Fruit fly (Drosophila melanogaster) whole organism, embryonic: ENCODE data around the gene Ada1-2.

Experiments used
- CG10462 ChIP-seq: fragments of 200-800 bp; sonication (Bioruptor generic); optimal IDR thresholded peaks from 2 replicates; lab custom pipeline; 2016; ENCODE audit warnings: missing biosample characterization, missing genetic modification characterization
- CG1233 ChIP-seq: fragments of 200-800 bp; sonication (Bioruptor generic); optimal IDR thresholded peaks from 4 replicates; lab custom pipeline; 2018; ENCODE audit warnings: missing biosample characterization, mild to moderate bottlenecking, missing genetic modification characterization
- CG12391 ChIP-seq: fragments of 200-800 bp; sonication (Bioruptor generic); optimal IDR thresholded peaks from 3 replicates; lab custom pipeline; 2018; ENCODE audit warnings: missing biosample characterization, mild to moderate bottlenecking, missing genetic modification characterization, moderate library complexity
- CG13775 ChIP-seq: fragments of 200-800 bp; sonication (Bioruptor generic); optimal IDR thresholded peaks from 3 replicates; lab custom pipeline; 2017; ENCODE audit warnings: missing biosample characterization, mild to moderate bottlenecking, missing genetic modification characterization
- CG14014 ChIP-seq: fragments of 200-800 bp; sonication (Bioruptor generic); IDR thresholded peaks from 2 replicates; pipeline ENCODE4 v1.3.6; 2022; ENCODE audit warnings: missing biosample characterization, missing genetic modification characterization
- CG14965 ChIP-seq: fragments of 200-800 bp; sonication (Bioruptor generic); optimal IDR thresholded peaks from 2 replicates; lab custom pipeline; 2016; ENCODE audit warnings: missing biosample characterization, missing genetic modification characterization, borderline replicate concordance
- CG15011 ChIP-seq: fragments of 200-800 bp; sonication (Bioruptor generic); optimal IDR thresholded peaks from 3 replicates; lab custom pipeline; 2018; ENCODE audit warnings: missing biosample characterization, mild to moderate bottlenecking, missing genetic modification characterization
- CG16863 ChIP-seq: fragments of 200-800 bp; sonication (Bioruptor generic); optimal IDR thresholded peaks from 3 replicates; lab custom pipeline; 2016; ENCODE audit warnings: missing biosample characterization, missing genetic modification characterization
- CG17328 ChIP-seq: fragments of 200-800 bp; sonication (Bioruptor generic); IDR thresholded peaks from 2 replicates; pipeline ENCODE4 v1.3.6; 2022; ENCODE audit warnings: missing biosample characterization, missing genetic modification characterization
- CG17385 ChIP-seq: fragments of 200-800 bp; sonication (Bioruptor generic); optimal IDR thresholded peaks from 3 replicates; lab custom pipeline; 2018; ENCODE audit warnings: missing biosample characterization, mild to moderate bottlenecking, missing genetic modification characterization
- CG17612 ChIP-seq: fragments of 200-800 bp; sonication (Bioruptor generic); IDR thresholded peaks from 2 replicates; pipeline ENCODE4 v1.3.6; 2022; ENCODE audit warnings: missing biosample characterization, missing genetic modification characterization
- CG17802 ChIP-seq: fragments of 200-800 bp; sonication (Bioruptor generic); optimal IDR thresholded peaks from 2 replicates; lab custom pipeline; 2018; ENCODE audit warnings: missing biosample characterization, mild to moderate bottlenecking, missing genetic modification characterization, moderate library complexity
- CG4730 ChIP-seq: fragments of 200-800 bp; sonication (Bioruptor generic); IDR thresholded peaks from 2 replicates; pipeline ENCODE4 v1.3.6; 2022; ENCODE audit warnings: missing biosample characterization, missing genetic modification characterization
- CG5245 ChIP-seq: fragments of 200-800 bp; sonication (Bioruptor generic); optimal IDR thresholded peaks from 3 replicates; lab custom pipeline; 2016; ENCODE audit warnings: missing biosample characterization, missing genetic modification characterization
- CG6683 ChIP-seq: fragments of 200-800 bp; sonication (Bioruptor generic); optimal IDR thresholded peaks from 2 replicates; lab custom pipeline; 2017; ENCODE audit warnings: missing biosample characterization, mild to moderate bottlenecking, missing genetic modification characterization, missing genetic modification reagents
- CG7357 ChIP-seq: fragments of 200-800 bp; sonication (Bioruptor generic); IDR thresholded peaks from 3 replicates; pipeline ENCODE4 v1.3.6; 2022; ENCODE audit warnings: missing biosample characterization, missing genetic modification characterization
- Deaf1 ChIP-seq: fragments of 200-800 bp; optimal IDR thresholded peaks from 3 replicates; lab custom pipeline; 2019; ENCODE audit warnings: missing biosample characterization, mild to moderate bottlenecking, missing genetic modification characterization, moderate library complexity
- Dp ChIP-seq: fragments of 200-800 bp; sonication (Bioruptor generic); optimal IDR thresholded peaks from 2 replicates; lab custom pipeline; 2018; ENCODE audit warnings: missing biosample characterization, mild to moderate bottlenecking, missing genetic modification characterization, moderate library complexity
- E2f1 ChIP-seq: fragments of 200-800 bp; sonication (Bioruptor generic); IDR thresholded peaks from 2 replicates; pipeline ENCODE4 v1.3.6; 2022; ENCODE audit warnings: missing biosample characterization, missing genetic modification characterization
- Elba2 ChIP-seq: fragments of 200-800 bp; sonication (Bioruptor generic); optimal IDR thresholded peaks from 3 replicates; lab custom pipeline; 2016; ENCODE audit warnings: missing biosample characterization, missing genetic modification characterization
- HLHmδ ChIP-seq: fragments of 200-800 bp; sonication (Bioruptor generic); optimal IDR thresholded peaks from 2 replicates; lab custom pipeline; 2018; ENCODE audit warnings: missing biosample characterization, mild to moderate bottlenecking, missing genetic modification characterization, moderate library complexity
- HmgD ChIP-seq: fragments of 200-800 bp; sonication (Bioruptor generic); optimal IDR thresholded peaks from 3 replicates; lab custom pipeline; 2016; ENCODE audit warnings: missing biosample characterization, missing genetic modification characterization
- Lim3 ChIP-seq: fragments of 200-800 bp; sonication (Bioruptor generic); IDR thresholded peaks from 2 replicates; pipeline ENCODE4 v1.3.6; 2022; ENCODE audit warnings: missing biosample characterization, missing genetic modification characterization
- Meics ChIP-seq: fragments of 200-800 bp; sonication (Bioruptor generic); optimal IDR thresholded peaks from 2 replicates; lab custom pipeline; 2017; ENCODE audit warnings: missing biosample characterization, mild to moderate bottlenecking, missing genetic modification characterization
- NC2β ChIP-seq: fragments of 200-800 bp; sonication (Bioruptor generic); optimal IDR thresholded peaks from 2 replicates; lab custom pipeline; 2016; ENCODE audit warnings: missing biosample characterization, missing genetic modification characterization
- Nf-YA ChIP-seq: fragments of 200-800 bp; sonication (Bioruptor generic); IDR thresholded peaks from 2 replicates; pipeline ENCODE4 v1.3.6; 2022; ENCODE audit warnings: missing biosample characterization, missing genetic modification characterization
- NfI ChIP-seq: fragments of 200-800 bp; sonication (Bioruptor generic); optimal IDR thresholded peaks from 3 replicates; lab custom pipeline; 2018; ENCODE audit warnings: missing biosample characterization, mild to moderate bottlenecking, missing genetic modification characterization, moderate library complexity
- Rfx ChIP-seq: fragments of 200-800 bp; sonication (Bioruptor generic); IDR thresholded peaks from 2 replicates; pipeline ENCODE4 v1.3.6; 2022; ENCODE audit warnings: missing biosample characterization, missing genetic modification characterization
- Trl ChIP-seq, 3 experiments: fragments of >200 bp in 2 of 3; fragments of 200-800 bp in 1 of 3; sonication (Bioruptor generic) in 1 of 3; optimal IDR thresholded peaks; 2 replicates in 1 of 3; 3 replicates in 2 of 3; lab custom pipeline; 2016 to 2017; ENCODE audit warnings: missing biosample characterization in 1 of 3, missing genetic modification characterization in 1 of 3
- abd-A ChIP-seq: fragments of 200-800 bp; sonication (Bioruptor generic); optimal IDR thresholded peaks from 3 replicates; lab custom pipeline; 2019; ENCODE audit warnings: missing biosample characterization, mild to moderate bottlenecking, missing genetic modification characterization, moderate library complexity
- ash1 ChIP-seq: fragments of 200-800 bp; sonication (Bioruptor generic); optimal IDR thresholded peaks from 2 replicates; lab custom pipeline; 2018; ENCODE audit warnings: missing biosample characterization, mild to moderate bottlenecking, missing genetic modification characterization
- az2 ChIP-seq: fragments of 200-800 bp; sonication (Bioruptor generic); optimal IDR thresholded peaks from 3 replicates; lab custom pipeline; 2016; ENCODE audit warnings: missing biosample characterization, missing genetic modification characterization
- bcd ChIP-seq: fragments of 200-800 bp; sonication (Bioruptor generic); optimal IDR thresholded peaks from 2 replicates; lab custom pipeline; 2017; ENCODE audit warnings: missing biosample characterization, mild to moderate bottlenecking, missing genetic modification characterization
- caup ChIP-seq: fragments of 200-800 bp; sonication (Bioruptor generic); optimal IDR thresholded peaks from 3 replicates; lab custom pipeline; 2017; ENCODE audit warnings: missing biosample characterization, mild to moderate bottlenecking, missing genetic modification characterization, moderate library complexity; ENCODE audit not compliant: severe bottlenecking
- ci ChIP-seq: fragments of 200-800 bp; sonication (Bioruptor generic); IDR thresholded peaks from 3 replicates; pipeline ENCODE4 v1.3.6; 2022; ENCODE audit warnings: missing biosample characterization, missing genetic modification characterization
- danr ChIP-seq: fragments of 200-800 bp; sonication (Bioruptor generic); IDR thresholded peaks from 2 replicates; pipeline ENCODE4 v1.3.6; 2022; ENCODE audit warnings: missing biosample characterization, missing genetic modification characterization
- dimm ChIP-seq: fragments of 200-800 bp; sonication (Bioruptor generic); IDR thresholded peaks from 2 replicates; pipeline ENCODE4 v1.3.6; 2022; ENCODE audit warnings: missing biosample characterization, missing genetic modification characterization
- dmrt11E ChIP-seq: fragments of 200-800 bp; sonication (Bioruptor generic); optimal IDR thresholded peaks from 3 replicates; lab custom pipeline; 2018; ENCODE audit warnings: missing biosample characterization, mild to moderate bottlenecking, missing genetic modification characterization, moderate library complexity
- eve ChIP-seq, 2 experiments: fragments of >200 bp; optimal IDR thresholded peaks; 2 replicates each; lab custom pipeline; 2017; ENCODE audit warnings: missing biosample characterization in 2 of 2, missing genetic modification characterization in 2 of 2
- fd102C ChIP-seq: fragments of 200-800 bp; sonication (Bioruptor generic); optimal IDR thresholded peaks from 2 replicates; lab custom pipeline; 2018; ENCODE audit warnings: missing biosample characterization, mild to moderate bottlenecking, missing genetic modification characterization, moderate library complexity
- gsb ChIP-seq: fragments of 200-800 bp; sonication (Bioruptor generic); IDR thresholded peaks from 2 replicates; pipeline ENCODE4 v1.3.6; 2022; ENCODE audit warnings: missing biosample characterization, missing genetic modification characterization
- nau ChIP-seq: fragments of 200-800 bp; sonication (Bioruptor generic); optimal IDR thresholded peaks from 3 replicates; lab custom pipeline; 2017; ENCODE audit warnings: missing biosample characterization, mild to moderate bottlenecking, missing genetic modification characterization, missing genetic modification reagents
- pzg ChIP-seq: fragments of 200-800 bp; sonication (Bioruptor generic); optimal IDR thresholded peaks from 3 replicates; lab custom pipeline; 2018; ENCODE audit warnings: missing biosample characterization, mild to moderate bottlenecking, missing genetic modification characterization, moderate library complexity
- run ChIP-seq: fragments of 200-800 bp; sonication (Bioruptor generic); optimal IDR thresholded peaks from 3 replicates; lab custom pipeline; 2018; ENCODE audit warnings: missing biosample characterization, mild to moderate bottlenecking, missing genetic modification characterization
- so ChIP-seq: fragments of 200-800 bp; sonication (Bioruptor generic); IDR thresholded peaks from 3 replicates; pipeline ENCODE4 v1.3.6; 2022; ENCODE audit warnings: missing biosample characterization, missing genetic modification characterization
- sob ChIP-seq: fragments of 200-800 bp; sonication (Bioruptor generic); IDR thresholded peaks from 2 replicates; pipeline ENCODE4 v1.3.6; 2022; ENCODE audit warnings: missing biosample characterization, missing genetic modification characterization
- tap ChIP-seq: fragments of 200-800 bp; optimal IDR thresholded peaks from 3 replicates; lab custom pipeline; 2019; ENCODE audit warnings: missing biosample characterization, mild to moderate bottlenecking, missing genetic modification characterization, moderate library complexity
- toy ChIP-seq: fragments of 200-800 bp; sonication (Bioruptor generic); IDR thresholded peaks from 2 replicates; pipeline ENCODE4 v1.3.6; 2022; ENCODE audit warnings: missing biosample characterization, missing genetic modification characterization
- trem ChIP-seq: fragments of 200-800 bp; optimal IDR thresholded peaks from 3 replicates; lab custom pipeline; 2019; ENCODE audit warnings: missing biosample characterization, mild to moderate bottlenecking, missing genetic modification characterization, moderate library complexity
- ttk ChIP-seq: fragments of 200-800 bp; sonication (Bioruptor generic); IDR thresholded peaks from 2 replicates; pipeline ENCODE4 v2.1.2; 2022; ENCODE audit warnings: missing biosample characterization, missing genetic modification characterization
- wek ChIP-seq: fragments of 200-800 bp; sonication (Bioruptor generic); optimal IDR thresholded peaks from 3 replicates; lab custom pipeline; 2018; ENCODE audit warnings: missing biosample characterization, mild to moderate bottlenecking, missing genetic modification characterization, moderate library complexity
- wor ChIP-seq: fragments of 200-800 bp; sonication (Bioruptor generic); IDR thresholded peaks from 2 replicates; pipeline ENCODE4 v1.3.6; 2022; ENCODE audit warnings: missing biosample characterization, missing genetic modification characterization

The Ada1-2 gene

dm6 chr2L:11989729-11990128 lies 3.0 kb upstream of the Ada1-2 start, which contains the start of the genes zuc and dgt2 (continued):
- TF ChIP-seq CG17802 (tag; lab: Kevin White, UChicago) = no peak
- TF ChIP-seq pzg (GFP tag; lab: Kevin White, UChicago) = peak; percentile 71
- TF ChIP-seq dimm (GFP tag; lab: Robert Waterston, UW) = no peak
- TF ChIP-seq Lim3 (GFP tag; lab: Robert Waterston, UW) = no peak
- TF ChIP-seq Elba2 (GFP tag; lab: Kevin White, UChicago) = no peak
- TF ChIP-seq ttk (GFP tag; lab: Robert Waterston, UW) = no peak
- no peak for TF ChIP-seq CG10462 (GFP tag; lab: Kevin White, UChicago)
- no peak for TF ChIP-seq NC2β (GFP tag; lab: Kevin White, UChicago)
- no peak for TF ChIP-seq NfI (GFP tag; lab: Kevin White, UChicago)
- no peak for TF ChIP-seq E2f1 (GFP tag; lab: Robert Waterston, UW)
- 0 out of 3 replicates have a peak, but pooled peaks have one; percentile 51 for TF ChIP-seq ci
- no peak for TF ChIP-seq dmrt11E (tag; lab: Kevin White, UChicago)
- no peak for TF ChIP-seq CG13775
- no peak for TF ChIP-seq CG7357 (GFP tag; lab: Robert Waterston, UW)
- TF ChIP-seq wor (GFP tag; lab: Robert Waterston, UW) = no peak
- TF ChIP-seq Rfx (GFP tag; lab: Robert Waterston, UW) = no peak
- no peak for TF ChIP-seq wek (GFP tag; lab: Kevin White, UChicago)
- TF ChIP-seq CG5245 (GFP tag; lab: Kevin White, UChicago) = no peak
- TF ChIP-seq CG14014 = no peak
- no peak for TF ChIP-seq az2 (GFP tag; lab: Kevin White, UChicago)
- no peak for TF ChIP-seq CG4730 (GFP tag; lab: Robert Waterston, UW)
- TF ChIP-seq CG17612 (GFP tag; lab: Robert Waterston, UW) = no peak
- TF ChIP-seq HLHmδ (GFP tag; lab: Kevin White, UChicago) = no peak
- no peak for TF ChIP-seq fd102C
- TF ChIP-seq Nf-YA = no peak
- no peak for TF ChIP-seq bcd (GFP tag; lab: Kevin White, UChicago)
- no peak for TF ChIP-seq caup (GFP tag; lab: Kevin White, UChicago)
- no peak for TF ChIP-seq nau (GFP tag; lab: Kevin White, UChicago)
- no peak for TF ChIP-seq CG17385 (GFP tag; lab: Kevin White, UChicago)
- no peak for TF ChIP-seq danr (GFP tag; lab: Robert Waterston, UW)
- TF ChIP-seq ash1 (GFP tag; lab: Kevin White, UChicago) = no peak
- TF ChIP-seq Trl (optimal IDR thresholded peaks at IDR 0.05; lab: Kevin White, UChicago) = no peak
- no peak for TF ChIP-seq Trl (GFP tag; optimal IDR thresholded peaks at IDR 0.05; lab: Kevin White, UChicago)
- TF ChIP-seq Dp (GFP tag; lab: Kevin White, UChicago) = peak; percentile 83
- TF ChIP-seq run = no peak
- TF ChIP-seq CG12391 (tag; lab: Kevin White, UChicago) = no peak
- TF ChIP-seq so (GFP tag; lab: Robert Waterston, UW) = no peak
- no peak for TF ChIP-seq CG16863 (GFP tag; lab: Kevin White, UChicago)
- no peak for TF ChIP-seq toy (GFP tag; lab: Robert Waterston, UW)
- TF ChIP-seq CG6683 = no peak
- TF ChIP-seq CG17328 = no peak
- no peak for TF ChIP-seq tap (tag; lab: Kevin White, UChicago)
- no peak for TF ChIP-seq CG1233 (GFP tag; lab: Kevin White, UChicago)
- no peak for TF ChIP-seq gsb (GFP tag; lab: Robert Waterston, UW)
- TF ChIP-seq abd-A (tag; lab: Kevin White, UChicago) = no peak
- TF ChIP-seq eve (GFP tag; optimal IDR thresholded peaks at IDR 0.05; lab: Kevin White, UChicago) = no peak
- no peak for TF ChIP-seq sob (GFP tag; lab: Robert Waterston, UW)
- TF ChIP-seq CG15011 (GFP tag; lab: Kevin White, UChicago) = no peak
- TF ChIP-seq HmgD (GFP tag; lab: Kevin White, UChicago) = no peak
- TF ChIP-seq trem (tag; lab: Kevin White, UChicago) = peak; percentile 64
- no peak for TF ChIP-seq Deaf1 (tag; lab: Kevin White, UChicago)
- no peak for TF ChIP-seq Meics (GFP tag; lab: Kevin White, UChicago)
- no peak for TF ChIP-seq CG14965
